Fruit fly (Drosophila melanogaster) whole organism, embryonic: ENCODE results near the gene Pxd.

Source experiments
- Ada2b ChIP-seq: fragments of 200-800 bp; sonication (Bioruptor generic); IDR thresholded peaks from 2 replicates; pipeline ENCODE4 v1.3.6; 2022; ENCODE audit warnings: missing biosample characterization, missing genetic modification characterization
- Bdp1 ChIP-seq: fragments of 200-800 bp; sonication (Bioruptor generic); optimal IDR thresholded peaks from 3 replicates; lab custom pipeline; 2016; ENCODE audit warnings: missing biosample characterization, missing genetic modification characterization
- Blimp-1 ChIP-seq: fragments of 200-800 bp; sonication (Bioruptor generic); optimal IDR thresholded peaks from 3 replicates; lab custom pipeline; 2018; ENCODE audit warnings: missing biosample characterization, missing genetic modification characterization, mild to moderate bottlenecking, moderate library complexity, missing genetic modification reagents
- CG10959 ChIP-seq: fragments of 200-800 bp; sonication (Bioruptor generic); IDR thresholded peaks from 2 replicates; pipeline ENCODE4 v1.3.6; 2022; ENCODE audit warnings: missing biosample characterization, missing genetic modification characterization
- CG11093 ChIP-seq: fragments of 200-800 bp; sonication (Bioruptor generic); IDR thresholded peaks from 3 replicates; pipeline ENCODE4 v1.3.6; 2022; ENCODE audit warnings: missing biosample characterization, missing genetic modification characterization
- CG11504 ChIP-seq: fragments of 200-800 bp; sonication (Bioruptor generic); optimal IDR thresholded peaks from 3 replicates; lab custom pipeline; 2019; ENCODE audit warnings: missing biosample characterization, mild to moderate bottlenecking, missing genetic modification characterization, moderate library complexity
- CG12391 ChIP-seq: fragments of 200-800 bp; sonication (Bioruptor generic); optimal IDR thresholded peaks from 3 replicates; lab custom pipeline; 2018; ENCODE audit warnings: missing biosample characterization, mild to moderate bottlenecking, missing genetic modification characterization, moderate library complexity
- CG12942 ChIP-seq: fragments of 200-800 bp; sonication (Bioruptor generic); optimal IDR thresholded peaks from 3 replicates; lab custom pipeline; 2016; ENCODE audit warnings: missing biosample characterization, missing genetic modification characterization
- CG15601 ChIP-seq: fragments of 200-800 bp; sonication (Bioruptor generic); optimal IDR thresholded peaks from 3 replicates; lab custom pipeline; 2019; ENCODE audit warnings: missing biosample characterization, mild to moderate bottlenecking, missing genetic modification characterization, moderate library complexity
- CG17328 ChIP-seq: fragments of 200-800 bp; sonication (Bioruptor generic); IDR thresholded peaks from 2 replicates; pipeline ENCODE4 v1.3.6; 2022; ENCODE audit warnings: missing biosample characterization, missing genetic modification characterization
- CG18476 ChIP-seq: fragments of 200-800 bp; sonication (Bioruptor generic); optimal IDR thresholded peaks from 2 replicates; lab custom pipeline; 2016; ENCODE audit warnings: missing biosample characterization, mild to moderate bottlenecking, missing genetic modification characterization
- CG2116 ChIP-seq: fragments of 200-800 bp; sonication (Bioruptor generic); optimal IDR thresholded peaks from 3 replicates; lab custom pipeline; 2018; ENCODE audit warnings: missing biosample characterization, mild to moderate bottlenecking, missing genetic modification characterization
- CG30403 ChIP-seq: fragments of 200-800 bp; sonication (Bioruptor generic); optimal IDR thresholded peaks from 3 replicates; lab custom pipeline; 2016; ENCODE audit warnings: missing biosample characterization, missing genetic modification characterization
- CG31388 ChIP-seq: fragments of 200-800 bp; sonication (Bioruptor generic); optimal IDR thresholded peaks from 2 replicates; lab custom pipeline; 2016; ENCODE audit warnings: missing biosample characterization, missing genetic modification characterization
- CG4820 ChIP-seq: fragments of 200-800 bp; sonication (Bioruptor generic); optimal IDR thresholded peaks from 3 replicates; lab custom pipeline; 2016; ENCODE audit warnings: missing biosample characterization, missing genetic modification characterization
- CG7372 ChIP-seq: fragments of 200-800 bp; sonication (Bioruptor generic); IDR thresholded peaks from 2 replicates; pipeline ENCODE4 v1.3.6; 2022; ENCODE audit warnings: missing biosample characterization, missing genetic modification characterization
- CG7556 ChIP-seq: fragments of 200-800 bp; sonication (Bioruptor generic); optimal IDR thresholded peaks from 2 replicates; lab custom pipeline; 2017; ENCODE audit warnings: missing biosample characterization, mild to moderate bottlenecking, missing genetic modification characterization
- CG8089 ChIP-seq: fragments of 200-800 bp; sonication (Bioruptor generic); optimal IDR thresholded peaks from 3 replicates; lab custom pipeline; 2016; ENCODE audit warnings: missing biosample characterization, missing genetic modification characterization
- CG9437 ChIP-seq: fragments of 200-800 bp; sonication (Bioruptor generic); optimal IDR thresholded peaks from 2 replicates; lab custom pipeline; 2018; ENCODE audit warnings: missing biosample characterization, mild to moderate bottlenecking, missing genetic modification characterization
- CG9609 ChIP-seq: fragments of 200-800 bp; sonication (Bioruptor generic); optimal IDR thresholded peaks from 3 replicates; lab custom pipeline; 2016; ENCODE audit warnings: missing biosample characterization, missing genetic modification characterization
- CG9727 ChIP-seq: fragments of 200-800 bp; sonication (Bioruptor generic); optimal IDR thresholded peaks from 3 replicates; lab custom pipeline; 2017; ENCODE audit warnings: missing biosample characterization, mild to moderate bottlenecking, missing genetic modification characterization
- CTCF ChIP-seq: fragments of 200-800 bp; sonication (Bioruptor generic); optimal IDR thresholded peaks from 2 replicates; lab custom pipeline; 2017; ENCODE audit warnings: missing biosample characterization, mild to moderate bottlenecking, missing genetic modification characterization, moderate library complexity
- Dad ChIP-seq: fragments of 200-800 bp; sonication (Bioruptor generic); optimal IDR thresholded peaks from 3 replicates; lab custom pipeline; 2016; ENCODE audit warnings: missing biosample characterization, missing genetic modification characterization
- Dip2 ChIP-seq: fragments of 200-800 bp; sonication (Bioruptor generic); IDR thresholded peaks from 2 replicates; pipeline ENCODE4 v1.3.6; 2022; ENCODE audit warnings: missing biosample characterization, missing genetic modification characterization
- Doc2 ChIP-seq: fragments of 200-800 bp; sonication (Bioruptor generic); IDR thresholded peaks from 2 replicates; pipeline ENCODE4 v1.3.6; 2022; ENCODE audit warnings: missing biosample characterization, missing genetic modification characterization
- Hr39 ChIP-seq: fragments of >200 bp; optimal IDR thresholded peaks from 2 replicates; lab custom pipeline; 2017
- Max ChIP-seq: fragments of 200-800 bp; sonication (Bioruptor generic); optimal IDR thresholded peaks from 2 replicates; lab custom pipeline; 2016; ENCODE audit warnings: missing biosample characterization, mild to moderate bottlenecking, missing genetic modification characterization
- Meics ChIP-seq: fragments of 200-800 bp; sonication (Bioruptor generic); optimal IDR thresholded peaks from 2 replicates; lab custom pipeline; 2017; ENCODE audit warnings: missing biosample characterization, mild to moderate bottlenecking, missing genetic modification characterization
- NFAT ChIP-seq: fragments of 200-800 bp; sonication (Bioruptor generic); IDR thresholded peaks from 2 replicates; pipeline ENCODE4 v1.3.6; 2022; ENCODE audit warnings: missing biosample characterization, missing genetic modification characterization
- Neu2 ChIP-seq: fragments of 200-800 bp; sonication (Bioruptor generic); optimal IDR thresholded peaks from 3 replicates; lab custom pipeline; 2016; ENCODE audit warnings: missing biosample characterization, missing genetic modification characterization, borderline replicate concordance
- Rfx ChIP-seq: fragments of 200-800 bp; sonication (Bioruptor generic); IDR thresholded peaks from 2 replicates; pipeline ENCODE4 v1.3.6; 2022; ENCODE audit warnings: missing biosample characterization, missing genetic modification characterization
- TFAM ChIP-seq: fragments of 200-800 bp; sonication (Bioruptor generic); optimal IDR thresholded peaks from 2 replicates; lab custom pipeline; 2017; ENCODE audit warnings: missing biosample characterization, missing genetic modification characterization, inconsistent platforms
- Tbp ChIP-seq: fragments of >200 bp; optimal IDR thresholded peaks from 2 replicates; lab custom pipeline; 2018; ENCODE audit warnings: missing biosample characterization, missing genetic modification characterization
- ab ChIP-seq: fragments of 200-800 bp; sonication (Bioruptor generic); optimal IDR thresholded peaks from 2 replicates; lab custom pipeline; 2016; ENCODE audit warnings: missing biosample characterization, missing genetic modification characterization
- abd-A ChIP-seq: fragments of 200-800 bp; sonication (Bioruptor generic); optimal IDR thresholded peaks from 3 replicates; lab custom pipeline; 2019; ENCODE audit warnings: missing biosample characterization, mild to moderate bottlenecking, missing genetic modification characterization, moderate library complexity
- ash1 ChIP-seq: fragments of 200-800 bp; sonication (Bioruptor generic); optimal IDR thresholded peaks from 2 replicates; lab custom pipeline; 2018; ENCODE audit warnings: missing biosample characterization, mild to moderate bottlenecking, missing genetic modification characterization
- bbx ChIP-seq: fragments of 200-800 bp; sonication (Bioruptor generic); IDR thresholded peaks from 2 replicates; pipeline ENCODE4 v1.3.6; 2022; ENCODE audit warnings: missing biosample characterization, missing genetic modification characterization; ENCODE audit not compliant: partially characterized antibody
- danr ChIP-seq: fragments of 200-800 bp; sonication (Bioruptor generic); IDR thresholded peaks from 2 replicates; pipeline ENCODE4 v1.3.6; 2022; ENCODE audit warnings: missing biosample characterization, missing genetic modification characterization
- disco-r ChIP-seq: fragments of 200-800 bp; sonication (Bioruptor generic); optimal IDR thresholded peaks from 2 replicates; lab custom pipeline; 2016; ENCODE audit warnings: missing biosample characterization, missing genetic modification characterization
- dpn ChIP-seq, 2 experiments: fragments of 200-800 bp; sonication (Bioruptor generic); optimal IDR thresholded peaks; 3 replicates each; lab custom pipeline; 2016; ENCODE audit warnings: missing biosample characterization in 2 of 2, missing genetic modification characterization in 2 of 2
- ind ChIP-seq: fragments of 200-800 bp; sonication (Bioruptor generic); optimal IDR thresholded peaks from 3 replicates; lab custom pipeline; 2016; ENCODE audit warnings: missing biosample characterization, missing genetic modification characterization
- ken ChIP-seq: fragments of 200-800 bp; sonication (Bioruptor generic); IDR thresholded peaks from 3 replicates; pipeline ENCODE4 v1.3.6; 2022; ENCODE audit warnings: missing biosample characterization, missing genetic modification characterization
- klu ChIP-seq: fragments of 200-800 bp; sonication (Bioruptor generic); IDR thresholded peaks from 2 replicates; pipeline ENCODE4 v1.3.6; 2022; ENCODE audit warnings: missing biosample characterization, missing genetic modification characterization
- odd ChIP-seq: fragments of 200-800 bp; sonication (Bioruptor generic); optimal IDR thresholded peaks from 2 replicates; lab custom pipeline; 2017; ENCODE audit warnings: missing biosample characterization, mild to moderate bottlenecking, missing genetic modification characterization
- pum ChIP-seq: fragments of 200-800 bp; sonication (Bioruptor generic); optimal IDR thresholded peaks from 2 replicates; lab custom pipeline; 2016; ENCODE audit warnings: missing biosample characterization, missing genetic modification characterization
- ranshi ChIP-seq: fragments of 200-800 bp; sonication (Bioruptor generic); IDR thresholded peaks from 2 replicates; pipeline ENCODE4 v1.3.6; 2022; ENCODE audit warnings: missing biosample characterization, missing genetic modification characterization
- row ChIP-seq: fragments of 200-800 bp; sonication (Bioruptor generic); IDR thresholded peaks from 3 replicates; pipeline ENCODE4 v1.3.6; 2022; ENCODE audit warnings: missing biosample characterization, missing genetic modification characterization
- run ChIP-seq: fragments of 200-800 bp; sonication (Bioruptor generic); optimal IDR thresholded peaks from 3 replicates; lab custom pipeline; 2018; ENCODE audit warnings: missing biosample characterization, mild to moderate bottlenecking, missing genetic modification characterization
- sens-2 ChIP-seq: fragments of 200-800 bp; sonication (Bioruptor generic); IDR thresholded peaks from 2 replicates; pipeline ENCODE4 v1.3.6; 2022; ENCODE audit warnings: missing biosample characterization, missing genetic modification characterization
- so ChIP-seq: fragments of 200-800 bp; sonication (Bioruptor generic); IDR thresholded peaks from 3 replicates; pipeline ENCODE4 v1.3.6; 2022; ENCODE audit warnings: missing biosample characterization, missing genetic modification characterization
- ssp ChIP-seq: fragments of 200-800 bp; sonication (Bioruptor generic); IDR thresholded peaks from 2 replicates; pipeline ENCODE4 v1.3.6; 2022; ENCODE audit warnings: missing biosample characterization, missing genetic modification characterization
- zen ChIP-seq: fragments of 200-800 bp; sonication (Bioruptor generic); optimal IDR thresholded peaks from 3 replicates; lab custom pipeline; 2018; ENCODE audit warnings: missing biosample characterization, mild to moderate bottlenecking, missing genetic modification characterization, moderate library complexity

The Pxd gene

DNA sequence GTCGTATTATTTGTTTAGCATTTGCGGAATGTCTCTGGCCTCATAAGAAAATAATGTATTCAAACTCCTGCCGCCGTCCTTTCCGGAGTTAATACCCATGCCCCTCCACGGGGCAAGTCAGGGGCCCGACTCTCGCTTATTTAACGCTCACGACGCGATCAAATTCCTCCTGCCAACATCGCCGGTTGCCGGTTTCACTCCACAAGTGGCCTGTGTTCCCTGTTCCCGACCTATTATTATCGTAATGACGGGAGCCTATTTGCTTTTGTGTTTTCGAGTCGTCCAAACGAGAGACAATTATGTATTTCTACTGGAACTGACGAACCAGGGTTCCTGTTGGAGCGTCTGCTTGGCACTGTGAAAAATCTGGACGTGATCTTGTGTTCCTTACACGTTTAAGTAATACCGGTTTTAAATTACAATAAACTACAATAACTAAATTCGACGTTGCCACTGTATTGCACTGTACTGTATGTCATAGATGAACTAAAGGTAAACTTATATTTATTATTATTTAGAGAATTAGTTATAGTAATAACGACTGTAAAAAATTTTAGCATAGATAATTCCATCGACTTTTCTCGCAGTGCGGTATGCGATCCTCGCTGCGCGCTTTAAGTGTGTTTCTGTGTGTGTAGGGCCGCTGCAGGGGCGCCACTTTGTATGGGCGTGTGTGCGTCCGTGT, 38.2 kb downstream of the Pxd start (continued):
- TF ChIP-seq dpn (GFP tag; optimal IDR thresholded peaks at IDR 0.05; lab: Kevin White, UChicago) = no peak
- no peak for TF ChIP-seq Meics (GFP tag; lab: Kevin White, UChicago)
- TF ChIP-seq so = no peak
- no peak for TF ChIP-seq Ada2b
- TF ChIP-seq CG11093 (GFP tag; lab: Robert Waterston, UW) = peak; percentile 62; the same call in 1 of the 3 replicates
- peak; percentile 72 for TF ChIP-seq zen
- TF ChIP-seq TFAM (GFP tag; lab: Kevin White, UChicago) = no peak
- no peak for TF ChIP-seq run (tag; lab: Kevin White, UChicago)
- TF ChIP-seq CG7372 (GFP tag; lab: Robert Waterston, UW) = no peak
- 0 out of 2 replicates have a peak, but pooled peaks have one; percentile 19 for TF ChIP-seq NFAT (GFP tag; lab: Robert Waterston, UW)
- TF ChIP-seq CG11504 = peak; percentile 16
- no peak for TF ChIP-seq CG8089
- TF ChIP-seq Dip2 = no peak
- TF ChIP-seq Max (GFP tag; lab: Kevin White, UChicago) = peak; percentile 18
- no peak for TF ChIP-seq ash1 (GFP tag; lab: Kevin White, UChicago)
- TF ChIP-seq Dad (GFP tag; lab: Kevin White, UChicago) = peak; percentile 1
- TF ChIP-seq Tbp (GFP tag; lab: Kevin White, UChicago) = no peak
- 0 out of 2 replicates have a peak, but pooled peaks have one; percentile 15 for TF ChIP-seq ssp (GFP tag; lab: Robert Waterston, UW)
- peak; percentile 39 for TF ChIP-seq CG30403 (GFP tag; lab: Kevin White, UChicago)
- TF ChIP-seq ind (GFP tag; lab: Kevin White, UChicago) = no peak
- TF ChIP-seq danr = no peak
- TF ChIP-seq CTCF (GFP tag; lab: Kevin White, UChicago) = no peak
- no peak for TF ChIP-seq Hr39
- TF ChIP-seq row (GFP tag; lab: Robert Waterston, UW) = peak; percentile 76
- TF ChIP-seq Neu2 (GFP tag; lab: Kevin White, UChicago) = no peak
- TF ChIP-seq CG17328 (GFP tag; lab: Robert Waterston, UW) = peak; percentile 52; the same call in 1 of the 2 replicates
- TF ChIP-seq CG12942 (GFP tag; lab: Kevin White, UChicago) = no peak
- TF ChIP-seq CG15601 (tag; lab: Kevin White, UChicago) = peak; percentile 12
- peak; percentile 20 for TF ChIP-seq CG18476 (GFP tag; lab: Kevin White, UChicago)
- TF ChIP-seq CG2116 = peak; percentile 3
- no peak for TF ChIP-seq klu (GFP tag; lab: Robert Waterston, UW)
- no peak for TF ChIP-seq disco-r (GFP tag; lab: Kevin White, UChicago)
- 0 out of 2 replicates have a peak, but pooled peaks have one; percentile 26 for TF ChIP-seq sens-2 (GFP tag; lab: Robert Waterston, UW)
- no peak for TF ChIP-seq Blimp-1 (GFP tag; lab: Kevin White, UChicago)
- peak; percentile 49 for TF ChIP-seq CG4820 (GFP tag; lab: Kevin White, UChicago)
- TF ChIP-seq Bdp1 (GFP tag; lab: Kevin White, UChicago) = no peak
- TF ChIP-seq CG9437 = no peak
- no peak for TF ChIP-seq bbx (GFP tag; lab: Robert Waterston, UW)
- peak; percentile 11 for TF ChIP-seq odd
- TF ChIP-seq CG10959 (GFP tag; lab: Robert Waterston, UW) = peak; percentile 44
- peak; percentile 73 for TF ChIP-seq CG12391 (tag; lab: Kevin White, UChicago)
- TF ChIP-seq CG7556 (GFP tag; lab: Kevin White, UChicago) = peak; percentile 38
- TF ChIP-seq ken (GFP tag; lab: Robert Waterston, UW) = no peak
- no peak for TF ChIP-seq abd-A
- TF ChIP-seq ab = no peak
- TF ChIP-seq pum (GFP tag; lab: Kevin White, UChicago) = peak; percentile 25
- TF ChIP-seq CG9609 (GFP tag; lab: Kevin White, UChicago) = no peak
- no peak for TF ChIP-seq Rfx
- TF ChIP-seq CG31388 (GFP tag; lab: Kevin White, UChicago) = no peak
- TF ChIP-seq ranshi (GFP tag; lab: Robert Waterston, UW) = no peak
- TF ChIP-seq Doc2 (GFP tag; lab: Robert Waterston, UW) = no peak
- TF ChIP-seq CG9727 (GFP tag; lab: Kevin White, UChicago) = peak; percentile 89
